Worm (Caenorhabditis elegans) whole organism, L4 larva: ENCODE data around the gene asp-19.
A peak's percentile ranks its signal among the peaks of the same experiment; 100 is the strongest.

Experiments
- D1046.2 ChIP-seq: fragments of 200-800 bp; sonication (Bioruptor generic); IDR thresholded peaks from 2 replicates; pipeline ENCODE4 v1.3.6; 2022; ENCODE audit warnings: missing genetic modification characterization, missing compliant biosample characterization
- F26F4.8 ChIP-seq: fragments of 200-800 bp; sonication (Bioruptor generic); conservative IDR thresholded peaks from 2 replicates; pipeline ENCODE4 v1.3.6; 2022; ENCODE audit warnings: missing genetic modification characterization, missing compliant biosample characterization
- F37D6.2 ChIP-seq: sonication (generic microtip); optimal IDR thresholded peaks from 2 replicates; lab custom pipeline; 2016; ENCODE audit warnings: mild to moderate bottlenecking, missing genetic modification characterization, missing compliant biosample characterization
- F44E2.7 ChIP-seq: fragments of 200-800 bp; sonication (Bioruptor generic); IDR thresholded peaks from 2 replicates; pipeline ENCODE4 v2.1.2; 2022; ENCODE audit warnings: missing genetic modification characterization, missing compliant biosample characterization
- F49E8.2 ChIP-seq: sonication (generic microtip); optimal IDR thresholded peaks from 2 replicates; lab custom pipeline; 2016; ENCODE audit warnings: missing compliant biosample characterization, mild to moderate bottlenecking, missing genetic modification characterization, borderline replicate concordance
- Y105C5A.15 ChIP-seq: fragments of 200-800 bp; sonication (Bioruptor generic); IDR thresholded peaks from 2 replicates; pipeline ENCODE4 v1.3.6; 2022; ENCODE audit warnings: missing genetic modification characterization, missing compliant biosample characterization
- Y75B8A.6 ChIP-seq: fragments of 200-800 bp; sonication (Bioruptor generic); IDR thresholded peaks from 2 replicates; pipeline ENCODE4 v1.3.6; 2022; ENCODE audit warnings: missing genetic modification reagents, missing genetic modification characterization, missing compliant biosample characterization
- aha-1 ChIP-seq: fragments of 150-350 bp; peaks from one replicate; lab custom pipeline; 2014; ENCODE audit warnings: missing biosample characterization, missing genetic modification characterization
- aly-2 ChIP-seq: sonication (generic microtip); optimal IDR thresholded peaks from 2 replicates; lab custom pipeline; 2018; ENCODE audit warnings: missing biosample characterization, missing genetic modification characterization
- ceh-32 ChIP-seq: sonication (generic microtip); optimal IDR thresholded peaks from 2 replicates; lab custom pipeline; 2016; ENCODE audit warnings: mild to moderate bottlenecking, missing genetic modification characterization, missing compliant biosample characterization; ENCODE audit not compliant: poor library complexity
- ceh-62 ChIP-seq: sonication (generic microtip); optimal IDR thresholded peaks from 2 replicates; lab custom pipeline; 2017; ENCODE audit warnings: missing biosample characterization, missing genetic modification characterization
- ctbp-1 ChIP-seq: fragments of 200-800 bp; sonication (Bioruptor generic); IDR thresholded peaks from 2 replicates; pipeline ENCODE4 v1.3.6; 2022; ENCODE audit warnings: missing genetic modification reagents, missing genetic modification characterization, missing compliant biosample characterization
- daf-16 ChIP-seq, 3 experiments: sonication (generic microtip); optimal IDR thresholded peaks; 2 replicates each; lab custom pipeline; 2016 to 2017; ENCODE audit warnings: missing genetic modification characterization in 3 of 3, missing genetic modification reagents in 3 of 3, mild to moderate bottlenecking in 2 of 3, missing compliant biosample characterization in 2 of 3, missing biosample characterization in 1 of 3, moderate library complexity in 1 of 3
- daf-8 ChIP-seq: fragments of 200-800 bp; sonication (Bioruptor generic); IDR thresholded peaks from 2 replicates; pipeline ENCODE4 v1.3.6; 2022; ENCODE audit warnings: missing genetic modification characterization, missing compliant biosample characterization
- dmd-6 ChIP-seq: fragments of 200-800 bp; sonication (Bioruptor generic); IDR thresholded peaks from 2 replicates; pipeline ENCODE4 v1.3.6; 2022; ENCODE audit warnings: missing genetic modification reagents, missing genetic modification characterization, missing compliant biosample characterization
- dmd-9 ChIP-seq: fragments of 200-800 bp; sonication (Bioruptor generic); IDR thresholded peaks from 2 replicates; pipeline ENCODE4 v1.3.6; 2022; ENCODE audit warnings: missing genetic modification reagents, missing genetic modification characterization, missing compliant biosample characterization
- duxl-1 ChIP-seq: sonication (generic microtip); optimal IDR thresholded peaks from 2 replicates; lab custom pipeline; 2016; ENCODE audit warnings: mild to moderate bottlenecking, missing genetic modification characterization, moderate library complexity, missing compliant biosample characterization; ENCODE audit not compliant: poor library complexity
- dve-1 ChIP-seq: sonication (generic microtip); optimal IDR thresholded peaks from 2 replicates; lab custom pipeline; 2017; ENCODE audit warnings: antibody characterized with exemption, mild to moderate bottlenecking, missing genetic modification characterization, missing compliant biosample characterization; ENCODE audit not compliant: insufficient read depth
- hif-1 ChIP-seq, 2 experiments: sonication (generic microtip); optimal IDR thresholded peaks; 2 replicates each; lab custom pipeline; 2016 to 2017; ENCODE audit warnings: missing compliant biosample characterization in 2 of 2, missing genetic modification characterization in 2 of 2, missing genetic modification reagents in 2 of 2, missing genotype in 2 of 2, mild to moderate bottlenecking in 1 of 2
- hlh-11 ChIP-seq: fragments of 200-800 bp; sonication (Bioruptor generic); optimal IDR thresholded peaks from 2 replicates; lab custom pipeline; 2018; ENCODE audit warnings: mild to moderate bottlenecking, missing genetic modification characterization, missing compliant biosample characterization
- hmg-1.1 ChIP-seq: fragments of 200-800 bp; sonication (Bioruptor generic); IDR thresholded peaks from 2 replicates; pipeline ENCODE4 v1.3.6; 2022; ENCODE audit warnings: missing genetic modification reagents, missing genetic modification characterization, missing compliant biosample characterization
- lin-13 ChIP-seq: fragments of 150-350 bp; optimal IDR thresholded peaks from 2 replicates; lab custom pipeline; 2014; ENCODE audit warnings: missing biosample characterization, missing genetic modification reagents, missing genetic modification characterization
- lin-29 ChIP-seq: fragments of 200-800 bp; sonication (Bioruptor generic); IDR thresholded peaks from 2 replicates; pipeline ENCODE4 v1.3.6; 2022; ENCODE audit warnings: missing genetic modification reagents, missing genetic modification characterization, missing compliant biosample characterization
- lin-38 ChIP-seq: fragments of 200-800 bp; sonication (Bioruptor generic); IDR thresholded peaks from 2 replicates; pipeline ENCODE4 v1.3.6; 2022; ENCODE audit warnings: missing genetic modification reagents, missing genetic modification characterization, missing compliant biosample characterization
- madf-5 ChIP-seq, 2 experiments: fragments of 200-800 bp; sonication (Bioruptor generic); IDR thresholded peaks; 2 replicates each; pipeline ENCODE4 v1.3.6; 2022; ENCODE audit warnings: missing compliant biosample characterization in 2 of 2, missing genetic modification characterization in 2 of 2
- mdl-1 ChIP-seq, 2 experiments: fragments of 150-350 bp in 1 of 2; sonication (generic microtip) in 1 of 2; optimal IDR thresholded peaks; 2 replicates each; lab custom pipeline; 2014 to 2017; ENCODE audit warnings: missing biosample characterization in 2 of 2, missing genetic modification characterization in 2 of 2
- mdt-29 ChIP-seq: fragments of 200-800 bp; sonication (Bioruptor generic); IDR thresholded peaks from 2 replicates; pipeline ENCODE4 v1.3.6; 2022; ENCODE audit warnings: missing genetic modification reagents, missing genetic modification characterization, missing compliant biosample characterization
- mxl-3 ChIP-seq: fragments of 200-800 bp; sonication (Bioruptor generic); optimal IDR thresholded peaks from 2 replicates; lab custom pipeline; 2018; ENCODE audit warnings: mild to moderate bottlenecking, missing genetic modification characterization, missing compliant biosample characterization
- nhr-102 ChIP-seq: sonication (generic microtip); optimal IDR thresholded peaks from 2 replicates; lab custom pipeline; 2016; ENCODE audit warnings: mild to moderate bottlenecking, missing genetic modification characterization, moderate library complexity, missing compliant biosample characterization
- nhr-237 ChIP-seq: sonication (generic microtip); optimal IDR thresholded peaks from 2 replicates; lab custom pipeline; 2017; ENCODE audit warnings: missing biosample characterization, missing genetic modification characterization
- nhr-42 ChIP-seq: fragments of 200-800 bp; sonication (Bioruptor generic); IDR thresholded peaks from 2 replicates; pipeline ENCODE4 v1.3.6; 2022; ENCODE audit warnings: missing genetic modification characterization, missing compliant biosample characterization
- nhr-77 ChIP-seq: fragments of 150-350 bp; optimal IDR thresholded peaks from 2 replicates; lab custom pipeline; 2014; ENCODE audit warnings: missing biosample characterization, missing genetic modification characterization
- pqm-1 ChIP-seq: sonication (generic microtip); optimal IDR thresholded peaks from 2 replicates; lab custom pipeline; 2017; ENCODE audit warnings: missing biosample characterization, missing genetic modification characterization
- rbr-2 ChIP-seq: sonication (generic microtip); optimal IDR thresholded peaks from 2 replicates; lab custom pipeline; 2016; ENCODE audit warnings: missing genotype, missing genetic modification characterization, missing compliant biosample characterization
- saeg-2 ChIP-seq: fragments of 200-800 bp; sonication (Bioruptor generic); IDR thresholded peaks from 2 replicates; pipeline ENCODE4 v1.3.6; 2022; ENCODE audit warnings: missing genetic modification reagents, missing genetic modification characterization, missing compliant biosample characterization
- set-16 ChIP-seq: fragments of 200-800 bp; sonication (Bioruptor generic); IDR thresholded peaks from 2 replicates; pipeline ENCODE4 v1.3.6; 2022; ENCODE audit warnings: missing genetic modification reagents, missing genetic modification characterization, missing compliant biosample characterization
- unc-130 ChIP-seq: sonication (generic microtip); optimal IDR thresholded peaks from 2 replicates; lab custom pipeline; 2016; ENCODE audit warnings: missing genetic modification reagents, missing genetic modification characterization, missing compliant biosample characterization
- unc-62 ChIP-seq, 3 experiments: fragments of 150-350 bp in 1 of 3; sonication (generic microtip); optimal IDR thresholded peaks in 2 of 3; peaks in 1 of 3; 1 replicate in 1 of 3; 2 replicates in 2 of 3; lab custom pipeline; 2014 to 2017; ENCODE audit warnings: missing biosample characterization in 3 of 3, missing genetic modification characterization in 3 of 3, missing genetic modification reagents in 3 of 3, missing genotype in 1 of 3
- zag-1 ChIP-seq: fragments of 150-350 bp; optimal IDR thresholded peaks from 2 replicates; lab custom pipeline; 2014; ENCODE audit warnings: missing biosample characterization, missing genetic modification characterization
- zfp-3 ChIP-seq: fragments of 200-800 bp; sonication (Bioruptor generic); conservative IDR thresholded peaks from 2 replicates; pipeline ENCODE4 v1.3.6; 2022; ENCODE audit warnings: missing genetic modification reagents, missing genetic modification characterization, missing compliant biosample characterization
- zip-2 ChIP-seq: fragments of 150-350 bp; optimal IDR thresholded peaks from 2 replicates; lab custom pipeline; 2014; ENCODE audit warnings: missing biosample characterization, missing genetic modification characterization
- ztf-7 ChIP-seq: fragments of 150-350 bp; optimal IDR thresholded peaks from 2 replicates; lab custom pipeline; 2014; ENCODE audit warnings: missing biosample characterization, missing genetic modification characterization

Gene asp-19

ce11 chrV:18712118-18712517 lies 17.1 kb downstream of the asp-19 start (continued):
- TF ChIP-seq ctbp-1 (no peak), F44E2.7 (peak; percentile 94), rbr-2 (tag; lab: Kevin White, UChicago) (no peak), mdt-29 (GFP tag; lab: Robert Waterston, UW) (no peak), dve-1 (tag; lab: Kevin White, UChicago) (no peak), lin-29 (GFP tag; lab: Robert Waterston, UW) (peak; percentile 57; the same call in 1 of the 2 replicates), zfp-3 (no peak), pqm-1 (tag; lab: Kevin White, UChicago) (no peak), dmd-9 (GFP tag; lab: Robert Waterston, UW) (no peak; the same call in 1 of the 2 replicates), mdl-1 (tag; optimal IDR thresholded peaks at IDR 0.05; lab: Kevin White, UChicago) (no peak), zag-1 (tag; lab: Kevin White, UChicago) (no peak), hmg-1.1 (no peak), Y105C5A.15 (GFP tag; lab: Robert Waterston, UW) (no peak), F26F4.8 (peak; percentile 90), aly-2 (no peak)

DNA sequence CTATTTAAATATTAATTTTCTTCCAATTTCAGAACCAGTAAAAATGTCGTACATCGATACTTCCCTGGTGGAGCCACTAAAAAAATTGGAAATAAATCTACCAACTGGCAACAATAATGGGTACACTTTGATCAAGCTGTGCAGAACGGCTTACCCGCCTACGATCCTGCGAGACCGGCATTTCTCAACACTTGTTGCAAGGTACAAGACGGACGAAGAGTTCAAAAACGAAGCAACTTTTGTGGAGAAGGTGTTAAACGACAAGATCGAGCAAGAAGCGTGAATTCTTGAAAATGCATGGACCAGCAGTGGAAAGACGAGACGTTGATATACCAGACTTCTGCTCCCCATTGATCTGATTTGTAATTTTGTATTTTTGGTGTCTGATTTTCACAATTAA lies 17.8 kb downstream of the asp-19 start:
- TF ChIP-seq aha-1 (tag; lab: Kevin White, UChicago), result peak; percentile 56
- no peak for TF ChIP-seq nhr-102
- TF ChIP-seq, all 104 proteins: peak for 1

DNA sequence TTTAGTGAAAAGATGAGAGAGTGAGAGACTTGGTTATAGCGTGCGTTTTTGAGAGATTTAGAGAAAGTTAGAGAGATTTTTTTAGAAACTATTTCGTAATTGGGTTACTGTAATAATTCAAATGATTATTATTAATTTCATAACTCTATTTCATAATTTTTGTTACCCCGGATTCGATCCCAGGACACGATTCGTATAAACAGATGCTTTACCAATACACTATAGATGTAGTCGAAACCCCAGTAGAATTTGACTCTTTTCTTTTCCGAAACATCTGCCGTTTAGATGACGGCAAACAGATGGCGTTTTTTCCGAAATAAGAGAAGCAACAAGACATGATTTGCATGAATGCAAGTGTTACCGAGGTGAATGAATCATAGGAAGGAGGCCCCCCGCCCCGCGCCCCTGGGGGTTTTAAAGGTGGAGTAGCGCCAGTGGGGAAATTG lies 19.1 kb downstream of the asp-19 start:
- TF ChIP-seq dmd-6 (GFP tag; lab: Robert Waterston, UW) (no peak), ceh-62 (tag; lab: Kevin White, UChicago) (no peak), D1046.2 (GFP tag; lab: Robert Waterston, UW) (peak; percentile 54; the same call in 1 of the 2 replicates), aha-1 (tag; lab: Kevin White, UChicago) (peak; percentile 39), duxl-1 (tag; lab: Kevin White, UChicago) (peak; percentile 77), lin-29 (GFP tag; lab: Robert Waterston, UW) (0 out of 2 replicates have a peak, but pooled peaks have one; percentile 12), pqm-1 (tag; lab: Kevin White, UChicago) (no peak), hif-1 (tag; optimal IDR thresholded peaks at IDR 0.05; lab: Kevin White, UChicago) (no peak), unc-62 (GFP tag; optimal IDR thresholded peaks at IDR 0.05 in 1 of 2; lab: Kevin White, UChicago) (peak in 1 of 2 experiments; percentile 20), unc-62 (tag; optimal IDR thresholded peaks at IDR 0.05; lab: Kevin White, UChicago) (no peak), daf-16 (GFP tag; optimal IDR thresholded peaks at IDR 0.05; lab: Kevin White, UChicago) (peak in 1 of 2 experiments; percentile 13), daf-16 (tag; optimal IDR thresholded peaks at IDR 0.05; lab: Kevin White, UChicago) (peak; percentile 11), set-16 (GFP tag; lab: Robert Waterston, UW) (no peak), nhr-77 (tag; lab: Kevin White, UChicago) (no peak), hlh-11 (tag; lab: Kevin White, UChicago) (no peak), F37D6.2 (tag; lab: Kevin White, UChicago) (peak; percentile 40), mxl-3 (GFP tag; lab: Kevin White, UChicago) (no peak), F26F4.8 (no peak), zip-2 (tag; lab: Kevin White, UChicago) (peak; percentile 32)

DNA sequence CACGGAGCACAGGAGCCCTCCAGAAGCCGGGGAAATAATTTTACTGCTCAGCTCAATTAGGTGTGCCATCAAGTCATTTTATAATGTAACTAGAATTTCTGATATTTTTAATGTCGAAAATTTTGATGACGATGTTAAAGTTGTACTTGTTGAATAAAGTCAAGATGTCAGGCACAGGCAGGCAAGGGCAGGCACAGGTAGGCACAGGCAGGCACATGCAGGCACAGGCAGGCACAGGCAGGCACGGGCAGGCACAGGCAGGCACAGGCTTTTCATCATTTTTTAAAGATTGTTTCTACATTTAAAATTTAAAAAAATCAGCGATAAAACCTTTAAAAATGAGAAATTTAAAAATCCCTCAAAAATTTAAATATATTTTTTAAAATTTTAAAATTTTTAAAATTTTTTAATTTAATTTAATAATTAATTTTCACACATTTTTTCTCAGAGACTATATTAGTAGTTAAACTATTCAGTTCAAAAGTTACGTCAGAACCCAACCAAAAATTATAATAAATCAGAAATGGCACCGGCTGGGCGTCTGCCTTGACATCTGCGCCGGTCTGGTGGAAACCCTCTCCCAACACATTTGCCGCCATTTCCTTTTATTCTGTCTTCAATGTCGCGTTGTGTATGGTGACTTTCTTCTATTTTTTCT lies 19.8 kb downstream of the asp-19 start, which contains the start of gene Y17D7C.6:
Gene Y17D7C.6, plus strand, starts transcription at position 608 of the 658 bp plus-strand sequence.
- TF ChIP-seq Y75B8A.6 (GFP tag; lab: Robert Waterston, UW) (no peak), F49E8.2 (tag; lab: Kevin White, UChicago) (no peak), ceh-32 (tag; lab: Kevin White, UChicago) (no peak), lin-38 (no peak), ztf-7 (tag; lab: Kevin White, UChicago) (no peak), nhr-42 (no peak), nhr-237 (tag; lab: Kevin White, UChicago) (no peak), saeg-2 (GFP tag; lab: Robert Waterston, UW) (0 out of 2 replicates have a peak, but pooled peaks have one; percentile 30), unc-130 (GFP tag; lab: Kevin White, UChicago) (no peak), daf-8 (GFP tag; lab: Robert Waterston, UW) (no peak), lin-13 (GFP tag; lab: Kevin White, UChicago) (no peak), madf-5 (GFP tag; IDR thresholded peaks at IDR 0.05; lab: Robert Waterston, UW) (0 out of 4 replicates have a peak, but pooled peaks of 1 of the 2 experiments have one; percentile 75), mdl-1 (tag; optimal IDR thresholded peaks at IDR 0.05; lab: Kevin White, UChicago) (no peak)
- TF ChIP-seq, all 104 proteins: peak for 2
